Fruit fly (Drosophila melanogaster) whole organism, embryonic: ENCODE results near the gene CG14618.

Experiments used
- Abd-B ChIP-seq: fragments of 200-800 bp; sonication (Bioruptor generic); optimal IDR thresholded peaks from 2 replicates; lab custom pipeline; 2018; ENCODE audit warnings: missing biosample characterization, mild to moderate bottlenecking, missing genetic modification characterization, moderate library complexity
- CG10654 ChIP-seq: fragments of 200-800 bp; sonication (Bioruptor generic); optimal IDR thresholded peaks from 2 replicates; lab custom pipeline; 2016; ENCODE audit warnings: missing biosample characterization, missing genetic modification characterization
- CG11456 ChIP-seq: fragments of 200-800 bp; sonication (Bioruptor generic); IDR thresholded peaks from 3 replicates; pipeline ENCODE4 v1.3.6; 2022; ENCODE audit warnings: missing biosample characterization, missing genetic modification characterization
- CG1233 ChIP-seq: fragments of 200-800 bp; sonication (Bioruptor generic); optimal IDR thresholded peaks from 4 replicates; lab custom pipeline; 2018; ENCODE audit warnings: missing biosample characterization, mild to moderate bottlenecking, missing genetic modification characterization
- CG15269 ChIP-seq: fragments of 200-800 bp; sonication (Bioruptor generic); optimal IDR thresholded peaks from 2 replicates; lab custom pipeline; 2018; ENCODE audit warnings: missing biosample characterization, mild to moderate bottlenecking, missing genetic modification characterization, moderate library complexity
- CG15696 ChIP-seq: fragments of 200-800 bp; sonication (Bioruptor generic); optimal IDR thresholded peaks from 2 replicates; lab custom pipeline; 2019; ENCODE audit warnings: missing biosample characterization, mild to moderate bottlenecking, missing genetic modification characterization, moderate library complexity
- CG17361 ChIP-seq: fragments of 200-800 bp; sonication (Bioruptor generic); IDR thresholded peaks from 3 replicates; pipeline ENCODE4 v1.3.6; 2022; ENCODE audit warnings: missing biosample characterization, missing genetic modification characterization
- CG17802 ChIP-seq: fragments of 200-800 bp; sonication (Bioruptor generic); optimal IDR thresholded peaks from 2 replicates; lab custom pipeline; 2018; ENCODE audit warnings: missing biosample characterization, mild to moderate bottlenecking, missing genetic modification characterization, moderate library complexity
- CG1792 ChIP-seq: fragments of 200-800 bp; sonication (Bioruptor generic); optimal IDR thresholded peaks from 2 replicates; lab custom pipeline; 2016; ENCODE audit warnings: missing biosample characterization, missing genetic modification characterization
- CG2199 ChIP-seq: fragments of 200-800 bp; sonication (Bioruptor generic); IDR thresholded peaks from 3 replicates; pipeline ENCODE4 v1.3.6; 2022; ENCODE audit warnings: missing biosample characterization, missing genetic modification characterization
- CG30020 ChIP-seq: fragments of 200-800 bp; optimal IDR thresholded peaks from 2 replicates; lab custom pipeline; 2019; ENCODE audit warnings: missing biosample characterization, mild to moderate bottlenecking, missing genetic modification characterization, moderate library complexity
- CG32532 ChIP-seq: fragments of 200-800 bp; sonication (Bioruptor generic); IDR thresholded peaks from 2 replicates; pipeline ENCODE4 v1.3.6; 2022; ENCODE audit warnings: missing biosample characterization, missing genetic modification characterization
- CG34224 ChIP-seq: fragments of 200-800 bp; sonication (Bioruptor generic); IDR thresholded peaks from 3 replicates; pipeline ENCODE4 v1.3.6; 2022; ENCODE audit warnings: missing biosample characterization, missing genetic modification characterization; ENCODE audit not compliant: partially characterized antibody
- CG4730 ChIP-seq: fragments of 200-800 bp; sonication (Bioruptor generic); IDR thresholded peaks from 2 replicates; pipeline ENCODE4 v1.3.6; 2022; ENCODE audit warnings: missing biosample characterization, missing genetic modification characterization
- CG8290 ChIP-seq, 3 experiments: fragments of 200-800 bp; sonication (Bioruptor generic); optimal IDR thresholded peaks; 2 replicates each; lab custom pipeline; 2016 to 2019; ENCODE audit warnings: missing biosample characterization in 3 of 3, missing genetic modification characterization in 3 of 3, mild to moderate bottlenecking in 2 of 3, moderate library complexity in 1 of 3
- CG8388 ChIP-seq: fragments of 200-800 bp; sonication (Bioruptor generic); optimal IDR thresholded peaks from 2 replicates; lab custom pipeline; 2019; ENCODE audit warnings: missing biosample characterization, mild to moderate bottlenecking, missing genetic modification characterization, moderate library complexity
- CG8924 ChIP-seq: fragments of 200-800 bp; optimal IDR thresholded peaks from 3 replicates; lab custom pipeline; 2019; ENCODE audit warnings: missing biosample characterization, mild to moderate bottlenecking, missing genetic modification characterization, moderate library complexity
- CTCF ChIP-seq: fragments of 200-800 bp; sonication (Bioruptor generic); optimal IDR thresholded peaks from 2 replicates; lab custom pipeline; 2017; ENCODE audit warnings: missing biosample characterization, mild to moderate bottlenecking, missing genetic modification characterization, moderate library complexity
- Drgx ChIP-seq: fragments of 200-800 bp; sonication (Bioruptor generic); IDR thresholded peaks from 2 replicates; pipeline ENCODE4 v1.3.6; 2022; ENCODE audit warnings: missing biosample characterization, missing genetic modification characterization
- Eip74EF ChIP-seq, 2 experiments: fragments of 200-800 bp in 1 of 2; fragments of >200 bp in 1 of 2; sonication (Bioruptor generic) in 1 of 2; optimal IDR thresholded peaks; 2 replicates each; lab custom pipeline; 2017 to 2019; ENCODE audit warnings: missing biosample characterization in 2 of 2, missing genetic modification characterization in 2 of 2, mild to moderate bottlenecking in 1 of 2, moderate library complexity in 1 of 2
- Hmr ChIP-seq: fragments of 200-800 bp; sonication (Bioruptor generic); optimal IDR thresholded peaks from 3 replicates; lab custom pipeline; 2017; ENCODE audit warnings: mild to moderate bottlenecking, missing biosample characterization, missing genetic modification reagents, missing genetic modification characterization
- Hr3 ChIP-seq: fragments of 200-800 bp; sonication (Bioruptor generic); optimal IDR thresholded peaks from 3 replicates; lab custom pipeline; 2016; ENCODE audit warnings: missing biosample characterization, missing genetic modification characterization
- Lhr ChIP-seq: fragments of 200-800 bp; sonication (Bioruptor generic); optimal IDR thresholded peaks from 3 replicates; lab custom pipeline; 2017; ENCODE audit warnings: mild to moderate bottlenecking, missing biosample characterization, missing genetic modification reagents, missing genetic modification characterization
- Lim3 ChIP-seq: fragments of 200-800 bp; sonication (Bioruptor generic); IDR thresholded peaks from 2 replicates; pipeline ENCODE4 v1.3.6; 2022; ENCODE audit warnings: missing biosample characterization, missing genetic modification characterization
- MESR4 ChIP-seq: fragments of 200-800 bp; sonication (Bioruptor generic); optimal IDR thresholded peaks from 2 replicates; lab custom pipeline; 2018; ENCODE audit warnings: missing biosample characterization, mild to moderate bottlenecking, missing genetic modification characterization, moderate library complexity
- Med ChIP-seq: fragments of 200-800 bp; sonication (Bioruptor generic); peaks from one replicate; lab custom pipeline; 2016; ENCODE audit warnings: missing biosample characterization, missing genetic modification characterization, mild to moderate bottlenecking, inconsistent platforms, moderate library complexity
- Neu2 ChIP-seq: fragments of 200-800 bp; sonication (Bioruptor generic); optimal IDR thresholded peaks from 3 replicates; lab custom pipeline; 2016; ENCODE audit warnings: missing biosample characterization, missing genetic modification characterization, borderline replicate concordance
- Opbp ChIP-seq: fragments of 200-800 bp; sonication (Bioruptor generic); IDR thresholded peaks from 3 replicates; pipeline ENCODE4 v1.3.6; 2022; ENCODE audit warnings: missing biosample characterization, missing genetic modification characterization; ENCODE audit not compliant: partially characterized antibody
- PHDP ChIP-seq: fragments of 200-800 bp; sonication (Bioruptor generic); optimal IDR thresholded peaks from 3 replicates; lab custom pipeline; 2018; ENCODE audit warnings: missing biosample characterization, mild to moderate bottlenecking, missing genetic modification characterization, moderate library complexity
- Rfx ChIP-seq: fragments of 200-800 bp; sonication (Bioruptor generic); IDR thresholded peaks from 2 replicates; pipeline ENCODE4 v1.3.6; 2022; ENCODE audit warnings: missing biosample characterization, missing genetic modification characterization
- Scr ChIP-seq: fragments of 200-800 bp; sonication (Bioruptor generic); IDR thresholded peaks from 2 replicates; pipeline ENCODE4 v1.3.6; 2022; ENCODE audit warnings: missing biosample characterization, missing genetic modification characterization; ENCODE audit not compliant: partially characterized antibody
- Ssrp ChIP-seq: fragments of 200-800 bp; sonication (Bioruptor generic); optimal IDR thresholded peaks from 2 replicates; lab custom pipeline; 2018; ENCODE audit warnings: missing biosample characterization, mild to moderate bottlenecking, missing genetic modification characterization, moderate library complexity
- amos ChIP-seq: fragments of 200-800 bp; sonication (Bioruptor generic); IDR thresholded peaks from 2 replicates; pipeline ENCODE4 v1.3.6; 2022; ENCODE audit warnings: missing biosample characterization, missing genetic modification characterization; ENCODE audit not compliant: partially characterized antibody
- br ChIP-seq: fragments of >200 bp; optimal IDR thresholded peaks from 2 replicates; lab custom pipeline; 2017
- cg ChIP-seq: fragments of 200-800 bp; sonication (Bioruptor generic); optimal IDR thresholded peaks from 3 replicates; lab custom pipeline; 2019; ENCODE audit warnings: missing biosample characterization, mild to moderate bottlenecking, missing genetic modification characterization, moderate library complexity
- cwo ChIP-seq: fragments of 200-800 bp; sonication (Bioruptor generic); optimal IDR thresholded peaks from 3 replicates; lab custom pipeline; 2017; ENCODE audit warnings: missing biosample characterization, missing genetic modification characterization, mild to moderate bottlenecking, moderate library complexity, missing genetic modification reagents
- eve ChIP-seq, 2 experiments: fragments of >200 bp; optimal IDR thresholded peaks; 2 replicates each; lab custom pipeline; 2017; ENCODE audit warnings: missing biosample characterization in 2 of 2, missing genetic modification characterization in 2 of 2
- ewg ChIP-seq: fragments of 200-800 bp; sonication (Bioruptor generic); optimal IDR thresholded peaks from 3 replicates; lab custom pipeline; 2017; ENCODE audit warnings: mild to moderate bottlenecking, missing biosample characterization, missing genetic modification reagents, missing genetic modification characterization
- gem ChIP-seq: fragments of 200-800 bp; sonication (Bioruptor generic); optimal IDR thresholded peaks from 2 replicates; lab custom pipeline; 2019; ENCODE audit warnings: missing biosample characterization, mild to moderate bottlenecking, missing genetic modification characterization, moderate library complexity
- hbn ChIP-seq: fragments of 200-800 bp; sonication (Bioruptor generic); IDR thresholded peaks from 2 replicates; pipeline ENCODE4 v1.3.6; 2022; ENCODE audit warnings: missing biosample characterization, missing genetic modification characterization; ENCODE audit not compliant: partially characterized antibody
- lbe ChIP-seq: fragments of 200-800 bp; sonication (Bioruptor generic); optimal IDR thresholded peaks from 2 replicates; lab custom pipeline; 2016; ENCODE audit warnings: missing biosample characterization, mild to moderate bottlenecking, missing genetic modification characterization
- oc ChIP-seq: fragments of 200-800 bp; sonication (Bioruptor generic); optimal IDR thresholded peaks from 2 replicates; lab custom pipeline; 2018; ENCODE audit warnings: missing biosample characterization, mild to moderate bottlenecking, missing genetic modification characterization, moderate library complexity
- peb ChIP-seq: fragments of 200-800 bp; sonication (Bioruptor generic); IDR thresholded peaks from 2 replicates; pipeline ENCODE4 v1.3.6; 2022; ENCODE audit warnings: missing biosample characterization, missing genetic modification characterization
- pnt ChIP-seq: fragments of 200-800 bp; sonication (Bioruptor generic); optimal IDR thresholded peaks from 3 replicates; lab custom pipeline; 2016; ENCODE audit warnings: missing biosample characterization, missing genetic modification characterization
- pros ChIP-seq: fragments of 200-800 bp; sonication (Bioruptor generic); optimal IDR thresholded peaks from 3 replicates; lab custom pipeline; 2019; ENCODE audit warnings: missing biosample characterization, mild to moderate bottlenecking, missing genetic modification characterization, moderate library complexity
- pzg ChIP-seq: fragments of 200-800 bp; sonication (Bioruptor generic); optimal IDR thresholded peaks from 3 replicates; lab custom pipeline; 2018; ENCODE audit warnings: missing biosample characterization, mild to moderate bottlenecking, missing genetic modification characterization, moderate library complexity
- row ChIP-seq: fragments of 200-800 bp; sonication (Bioruptor generic); IDR thresholded peaks from 3 replicates; pipeline ENCODE4 v1.3.6; 2022; ENCODE audit warnings: missing biosample characterization, missing genetic modification characterization
- unc-4 ChIP-seq: fragments of 200-800 bp; sonication (Bioruptor generic); IDR thresholded peaks from 2 replicates; pipeline ENCODE4 v1.3.6; 2022; ENCODE audit warnings: missing biosample characterization, missing genetic modification characterization; ENCODE audit not compliant: partially characterized antibody
- unpg ChIP-seq: fragments of 200-800 bp; sonication (Bioruptor generic); optimal IDR thresholded peaks from 3 replicates; lab custom pipeline; 2018; ENCODE audit warnings: missing biosample characterization, mild to moderate bottlenecking, missing genetic modification characterization, moderate library complexity
- vfl ChIP-seq: fragments of 200-800 bp; sonication (Bioruptor generic); optimal IDR thresholded peaks from 2 replicates; lab custom pipeline; 2016; ENCODE audit warnings: missing biosample characterization, missing genetic modification characterization
- yki ChIP-seq: fragments of >200 bp; optimal IDR thresholded peaks from 3 replicates; lab custom pipeline; 2018

The CG14618 gene

dm6 chrX:22443046-22443445 lies 30.5 kb upstream of the CG14618 start:
- TF ChIP-seq unpg (no peak), CG30020 (tag; lab: Kevin White, UChicago) (no peak), CG15269 (tag; lab: Kevin White, UChicago) (peak; percentile 15), br (lab: Kevin White, UChicago) (no peak), CG1792 (no peak), pzg (no peak), pros (GFP tag; lab: Kevin White, UChicago) (no peak), unc-4 (GFP tag; lab: Robert Waterston, UW) (no peak), Rfx (no peak), MESR4 (GFP tag; lab: Kevin White, UChicago) (no peak), CG8290 (GFP tag; optimal IDR thresholded peaks at IDR 0.05; lab: Kevin White, UChicago) (no peak), CG8290 (tag; optimal IDR thresholded peaks at IDR 0.05; lab: Kevin White, UChicago) (peak in 1 of 2 experiments; percentile 23), CG4730 (GFP tag; lab: Robert Waterston, UW) (no peak), Eip74EF (GFP tag; optimal IDR thresholded peaks at IDR 0.05; lab: Kevin White, UChicago) (no peak), Opbp (GFP tag; lab: Robert Waterston, UW) (no peak), Lhr (GFP tag; lab: Kevin White, UChicago) (peak; percentile 16), cwo (GFP tag; lab: Kevin White, UChicago) (no peak), CG1233 (GFP tag; lab: Kevin White, UChicago) (no peak), CG10654 (no peak), Scr (GFP tag; lab: Robert Waterston, UW) (no peak), hbn (GFP tag; lab: Robert Waterston, UW) (no peak), lbe (GFP tag; lab: Kevin White, UChicago) (no peak), gem (tag; lab: Kevin White, UChicago) (no peak), Ssrp (tag; lab: Kevin White, UChicago) (no peak), peb (GFP tag; lab: Robert Waterston, UW) (no peak), ewg (GFP tag; lab: Kevin White, UChicago) (no peak), Neu2 (GFP tag; lab: Kevin White, UChicago) (no peak), Lim3 (GFP tag; lab: Robert Waterston, UW) (no peak), CTCF (GFP tag; lab: Kevin White, UChicago) (peak; percentile 49), CG11456 (no peak), CG2199 (GFP tag; lab: Robert Waterston, UW) (peak; percentile 88; the same call in 2 of the 3 replicates), Hmr (GFP tag; lab: Kevin White, UChicago) (peak; percentile 9), Hr3 (GFP tag; lab: Kevin White, UChicago) (no peak)

dm6 chrX:22443518-22443917 lies 30.0 kb upstream of the CG14618 start:
- TF ChIP-seq CG8388 (GFP tag; lab: Kevin White, UChicago) (no peak), Med (peak; percentile 28), yki (lab: Kevin White, UChicago) (no peak), CG17361 (0 out of 3 replicates have a peak, but pooled peaks have one; percentile 17), oc (tag; lab: Kevin White, UChicago) (no peak), cg (no peak), CG34224 (GFP tag; lab: Robert Waterston, UW) (0 out of 3 replicates have a peak, but pooled peaks have one; percentile 25), PHDP (tag; lab: Kevin White, UChicago) (no peak), CG8924 (tag; lab: Kevin White, UChicago) (peak; percentile 2), CG17802 (peak; percentile 98), CG15696 (tag; lab: Kevin White, UChicago) (no peak), CG11456 (no peak), eve (GFP tag; optimal IDR thresholded peaks at IDR 0.05; lab: Kevin White, UChicago) (no peak), Abd-B (GFP tag; lab: Kevin White, UChicago) (no peak), CG32532 (GFP tag; lab: Robert Waterston, UW) (no peak), amos (GFP tag; lab: Robert Waterston, UW) (peak; percentile 30; the same call in 1 of the 2 replicates), Drgx (GFP tag; lab: Robert Waterston, UW) (no peak), vfl (no peak), pnt (GFP tag; lab: Kevin White, UChicago) (no peak), row (peak; percentile 38)
